Fruit fly (Drosophila melanogaster) whole organism, embryonic: Measurements from ENCODE around the gene CG33090.

Experiments
- Adf1 ChIP-seq: fragments of 200-800 bp; sonication (Bioruptor generic); IDR thresholded peaks from 2 replicates; pipeline ENCODE4 v1.3.6; 2022; ENCODE audit warnings: missing biosample characterization, missing genetic modification characterization
- BEAF-32 ChIP-seq: fragments of 200-800 bp; sonication (Bioruptor generic); optimal IDR thresholded peaks from 3 replicates; lab custom pipeline; 2017; ENCODE audit warnings: missing biosample characterization, missing genetic modification characterization, mild to moderate bottlenecking, moderate library complexity, missing genetic modification reagents
- Bgb ChIP-seq: fragments of 200-800 bp; sonication (Bioruptor generic); IDR thresholded peaks from 2 replicates; pipeline ENCODE4 v1.3.6; 2022; ENCODE audit warnings: missing biosample characterization, missing genetic modification characterization; ENCODE audit not compliant: partially characterized antibody
- CG1024 ChIP-seq: fragments of 200-800 bp; sonication (Bioruptor generic); IDR thresholded peaks from 2 replicates; pipeline ENCODE4 v1.3.6; 2022; ENCODE audit warnings: missing biosample characterization, missing genetic modification characterization
- CG10462 ChIP-seq: fragments of 200-800 bp; sonication (Bioruptor generic); optimal IDR thresholded peaks from 2 replicates; lab custom pipeline; 2016; ENCODE audit warnings: missing biosample characterization, missing genetic modification characterization
- CG10979 ChIP-seq: fragments of 200-800 bp; sonication (Bioruptor generic); optimal IDR thresholded peaks from 2 replicates; lab custom pipeline; 2018; ENCODE audit warnings: missing biosample characterization, mild to moderate bottlenecking, missing genetic modification characterization, moderate library complexity
- CG11696 ChIP-seq: fragments of 200-800 bp; sonication (Bioruptor generic); IDR thresholded peaks from 2 replicates; pipeline ENCODE4 v1.3.6; 2022; ENCODE audit warnings: missing biosample characterization, missing genetic modification characterization
- CG12299 ChIP-seq: fragments of 200-800 bp; sonication (Bioruptor generic); optimal IDR thresholded peaks from 2 replicates; lab custom pipeline; 2018; ENCODE audit warnings: missing biosample characterization, mild to moderate bottlenecking, missing genetic modification characterization
- CG1233 ChIP-seq: fragments of 200-800 bp; sonication (Bioruptor generic); optimal IDR thresholded peaks from 4 replicates; lab custom pipeline; 2018; ENCODE audit warnings: missing biosample characterization, mild to moderate bottlenecking, missing genetic modification characterization
- CG13775 ChIP-seq: fragments of 200-800 bp; sonication (Bioruptor generic); optimal IDR thresholded peaks from 3 replicates; lab custom pipeline; 2017; ENCODE audit warnings: missing biosample characterization, mild to moderate bottlenecking, missing genetic modification characterization
- CG14965 ChIP-seq: fragments of 200-800 bp; sonication (Bioruptor generic); optimal IDR thresholded peaks from 2 replicates; lab custom pipeline; 2016; ENCODE audit warnings: missing biosample characterization, missing genetic modification characterization, borderline replicate concordance
- CG1647 ChIP-seq: fragments of 200-800 bp; sonication (Bioruptor generic); optimal IDR thresholded peaks from 3 replicates; lab custom pipeline; 2016; ENCODE audit warnings: missing biosample characterization, missing genetic modification characterization
- CG17359 ChIP-seq: fragments of 200-800 bp; sonication (Bioruptor generic); optimal IDR thresholded peaks from 3 replicates; lab custom pipeline; 2018; ENCODE audit warnings: missing biosample characterization, mild to moderate bottlenecking, missing genetic modification characterization, moderate library complexity
- CG17568 ChIP-seq: fragments of 200-800 bp; sonication (Bioruptor generic); optimal IDR thresholded peaks from 2 replicates; lab custom pipeline; 2018; ENCODE audit warnings: missing biosample characterization, mild to moderate bottlenecking, missing genetic modification characterization, moderate library complexity
- CG2199 ChIP-seq: fragments of 200-800 bp; sonication (Bioruptor generic); IDR thresholded peaks from 3 replicates; pipeline ENCODE4 v1.3.6; 2022; ENCODE audit warnings: missing biosample characterization, missing genetic modification characterization
- CG34422 ChIP-seq: fragments of 200-800 bp; sonication (Bioruptor generic); IDR thresholded peaks from 3 replicates; pipeline ENCODE4 v1.3.6; 2022; ENCODE audit warnings: missing biosample characterization, missing genetic modification characterization
- CG3726 ChIP-seq: fragments of 200-800 bp; sonication (Bioruptor generic); IDR thresholded peaks from 3 replicates; pipeline ENCODE4, ENCODE4 v1.3.6; 2022; ENCODE audit warnings: missing biosample characterization, missing genetic modification characterization
- CG4328 ChIP-seq: fragments of 200-800 bp; sonication (Bioruptor generic); optimal IDR thresholded peaks from 3 replicates; lab custom pipeline; 2017; ENCODE audit warnings: missing biosample characterization, missing genetic modification reagents, missing genetic modification characterization
- CG4404 ChIP-seq: fragments of 200-800 bp; sonication (Bioruptor generic); IDR thresholded peaks from 2 replicates; pipeline ENCODE4 v1.3.6; 2022; ENCODE audit warnings: missing biosample characterization, missing genetic modification characterization
- CG4424 ChIP-seq: fragments of 200-800 bp; sonication (Bioruptor generic); optimal IDR thresholded peaks from 3 replicates; lab custom pipeline; 2016; ENCODE audit warnings: missing biosample characterization, missing genetic modification characterization
- CG4854 ChIP-seq: fragments of 200-800 bp; sonication (Bioruptor generic); optimal IDR thresholded peaks from 2 replicates; lab custom pipeline; 2016; ENCODE audit warnings: missing biosample characterization, missing genetic modification characterization, inconsistent platforms
- CG6791 ChIP-seq: fragments of 200-800 bp; sonication (Bioruptor generic); IDR thresholded peaks from 3 replicates; pipeline ENCODE4 v1.3.6; 2022; ENCODE audit warnings: missing biosample characterization, missing genetic modification characterization; ENCODE audit not compliant: partially characterized antibody
- CG8281 ChIP-seq: fragments of 200-800 bp; sonication (Bioruptor generic); optimal IDR thresholded peaks from 2 replicates; lab custom pipeline; 2018; ENCODE audit warnings: missing biosample characterization, mild to moderate bottlenecking, missing genetic modification characterization, moderate library complexity
- HmgD ChIP-seq: fragments of 200-800 bp; sonication (Bioruptor generic); optimal IDR thresholded peaks from 3 replicates; lab custom pipeline; 2016; ENCODE audit warnings: missing biosample characterization, missing genetic modification characterization
- Hr39 ChIP-seq: fragments of >200 bp; optimal IDR thresholded peaks from 2 replicates; lab custom pipeline; 2017
- Lhr ChIP-seq: fragments of 200-800 bp; sonication (Bioruptor generic); optimal IDR thresholded peaks from 3 replicates; lab custom pipeline; 2017; ENCODE audit warnings: mild to moderate bottlenecking, missing biosample characterization, missing genetic modification reagents, missing genetic modification characterization
- MESR4 ChIP-seq: fragments of 200-800 bp; sonication (Bioruptor generic); optimal IDR thresholded peaks from 2 replicates; lab custom pipeline; 2018; ENCODE audit warnings: missing biosample characterization, mild to moderate bottlenecking, missing genetic modification characterization, moderate library complexity
- MTF-1 ChIP-seq: fragments of 200-800 bp; sonication (Bioruptor generic); optimal IDR thresholded peaks from 2 replicates; lab custom pipeline; 2018; ENCODE audit warnings: missing biosample characterization, mild to moderate bottlenecking, missing genetic modification characterization, borderline replicate concordance
- NFAT ChIP-seq: fragments of 200-800 bp; sonication (Bioruptor generic); IDR thresholded peaks from 2 replicates; pipeline ENCODE4 v1.3.6; 2022; ENCODE audit warnings: missing biosample characterization, missing genetic modification characterization
- Nf-YB ChIP-seq: fragments of 200-800 bp; sonication (Bioruptor generic); optimal IDR thresholded peaks from 3 replicates; lab custom pipeline; 2019; ENCODE audit warnings: missing biosample characterization, mild to moderate bottlenecking, missing genetic modification characterization, moderate library complexity
- Pdp1 ChIP-seq, 2 experiments: fragments of 200-800 bp; sonication (Bioruptor generic); optimal IDR thresholded peaks; 3 replicates each; lab custom pipeline; 2016; ENCODE audit warnings: missing biosample characterization in 2 of 2, missing genetic modification characterization in 2 of 2, mild to moderate bottlenecking in 1 of 2, moderate library complexity in 1 of 2
- Six4 ChIP-seq: fragments of 200-800 bp; sonication (Bioruptor generic); optimal IDR thresholded peaks from 2 replicates; lab custom pipeline; 2016; ENCODE audit warnings: missing biosample characterization, missing genetic modification characterization
- abd-A ChIP-seq: fragments of 200-800 bp; sonication (Bioruptor generic); optimal IDR thresholded peaks from 3 replicates; lab custom pipeline; 2019; ENCODE audit warnings: missing biosample characterization, mild to moderate bottlenecking, missing genetic modification characterization, moderate library complexity
- amos ChIP-seq: fragments of 200-800 bp; sonication (Bioruptor generic); IDR thresholded peaks from 2 replicates; pipeline ENCODE4 v1.3.6; 2022; ENCODE audit warnings: missing biosample characterization, missing genetic modification characterization; ENCODE audit not compliant: partially characterized antibody
- danr ChIP-seq: fragments of 200-800 bp; sonication (Bioruptor generic); IDR thresholded peaks from 2 replicates; pipeline ENCODE4 v1.3.6; 2022; ENCODE audit warnings: missing biosample characterization, missing genetic modification characterization
- disco-r ChIP-seq: fragments of 200-800 bp; sonication (Bioruptor generic); optimal IDR thresholded peaks from 2 replicates; lab custom pipeline; 2016; ENCODE audit warnings: missing biosample characterization, missing genetic modification characterization
- emc ChIP-seq: fragments of 200-800 bp; sonication (Bioruptor generic); optimal IDR thresholded peaks from 2 replicates; lab custom pipeline; 2016; ENCODE audit warnings: missing biosample characterization, missing genetic modification characterization
- fd96Cb ChIP-seq: fragments of 200-800 bp; sonication (Bioruptor generic); optimal IDR thresholded peaks from 2 replicates; lab custom pipeline; 2018; ENCODE audit warnings: missing biosample characterization, mild to moderate bottlenecking, missing genetic modification characterization, moderate library complexity
- fru ChIP-seq: fragments of >200 bp; optimal IDR thresholded peaks from 2 replicates; lab custom pipeline; 2017
- ftz-f1 ChIP-seq: fragments of 200-800 bp; sonication (Bioruptor generic); optimal IDR thresholded peaks from 2 replicates; lab custom pipeline; 2016; ENCODE audit warnings: missing biosample characterization, missing genetic modification characterization
- grn ChIP-seq: fragments of 200-800 bp; sonication (Bioruptor generic); optimal IDR thresholded peaks from 3 replicates; lab custom pipeline; 2017; ENCODE audit warnings: missing biosample characterization, missing genetic modification characterization
- insv ChIP-seq, 2 experiments: fragments of 200-800 bp; sonication (Bioruptor generic); optimal IDR thresholded peaks; 3 replicates each; lab custom pipeline; 2016 to 2018; ENCODE audit warnings: missing biosample characterization in 2 of 2, missing genetic modification characterization in 2 of 2
- knrl ChIP-seq: fragments of 200-800 bp; sonication (Bioruptor generic); IDR thresholded peaks from 3 replicates; pipeline ENCODE4 v1.3.6; 2022; ENCODE audit warnings: missing biosample characterization, missing genetic modification characterization; ENCODE audit not compliant: partially characterized antibody
- lab ChIP-seq: fragments of 200-800 bp; sonication (Bioruptor generic); optimal IDR thresholded peaks from 3 replicates; lab custom pipeline; 2017; ENCODE audit warnings: missing biosample characterization, missing genetic modification characterization, mild to moderate bottlenecking, moderate library complexity, missing genetic modification reagents
- org-1 ChIP-seq: fragments of 200-800 bp; sonication (Bioruptor generic); optimal IDR thresholded peaks from 2 replicates; lab custom pipeline; 2017; ENCODE audit warnings: missing biosample characterization, missing genetic modification characterization
- pum ChIP-seq: fragments of 200-800 bp; sonication (Bioruptor generic); optimal IDR thresholded peaks from 2 replicates; lab custom pipeline; 2016; ENCODE audit warnings: missing biosample characterization, missing genetic modification characterization
- schlank ChIP-seq: fragments of 200-800 bp; sonication (Bioruptor generic); optimal IDR thresholded peaks from 2 replicates; lab custom pipeline; 2018; ENCODE audit warnings: missing biosample characterization, mild to moderate bottlenecking, missing genetic modification characterization
- tio ChIP-seq: fragments of 200-800 bp; sonication (Bioruptor generic); optimal IDR thresholded peaks from 2 replicates; lab custom pipeline; 2017; ENCODE audit warnings: missing biosample characterization, missing genetic modification characterization, inconsistent platforms
- wdn ChIP-seq: fragments of 200-800 bp; sonication (Bioruptor generic); IDR thresholded peaks from 2 replicates; pipeline ENCODE4 v1.3.6; 2022; ENCODE audit warnings: missing biosample characterization, missing genetic modification characterization
- z ChIP-seq: fragments of 200-800 bp; sonication (Bioruptor generic); IDR thresholded peaks from 3 replicates; pipeline ENCODE4 v1.3.6; 2022; ENCODE audit warnings: missing biosample characterization, missing genetic modification characterization

Gene CG33090

DNA sequence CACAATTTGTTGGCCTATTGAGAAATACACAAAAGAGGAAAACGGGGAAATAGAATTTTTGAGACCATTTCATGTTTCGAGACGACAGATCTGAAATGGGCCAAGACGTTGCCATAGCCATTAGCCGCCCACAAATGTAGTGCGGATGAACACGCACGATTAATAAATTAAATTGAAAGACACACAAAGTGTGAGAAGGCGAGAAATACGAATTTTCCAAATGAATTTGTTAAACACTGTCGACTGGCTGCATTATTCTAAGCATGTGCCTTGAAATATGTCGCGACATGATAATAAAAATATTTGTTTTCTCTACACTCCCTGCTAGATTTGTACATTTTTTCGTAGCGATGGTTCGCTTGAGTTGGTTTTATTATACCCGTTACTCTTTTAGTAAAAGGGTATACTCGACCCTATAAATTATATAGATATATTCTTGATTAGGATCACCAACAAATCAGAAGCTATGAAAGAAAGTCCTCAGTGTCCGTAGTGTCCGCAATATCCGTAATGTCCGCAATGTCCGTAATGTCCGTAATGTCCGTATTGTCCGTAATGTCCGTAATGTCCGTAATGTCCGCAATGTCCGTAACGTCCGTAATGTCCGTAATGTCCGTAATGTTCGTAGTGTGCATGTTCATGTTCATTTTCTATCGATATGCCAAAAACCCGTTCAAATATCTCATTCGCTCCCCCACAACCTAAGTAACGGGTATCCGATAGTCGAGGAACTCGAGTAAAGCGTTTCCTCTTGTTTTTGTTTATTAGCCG lies 42.7 kb downstream of the CG33090 start (continued):
- TF ChIP-seq amos, result no peak
- TF ChIP-seq CG34422 (GFP tag; lab: Robert Waterston, UW), result no peak
- TF ChIP-seq CG12299, result no peak
- peak; percentile 52 for TF ChIP-seq CG10979
- TF ChIP-seq Six4 (GFP tag; lab: Kevin White, UChicago), result peak; percentile 33
- TF ChIP-seq Adf1 (GFP tag; lab: Robert Waterston, UW), result no peak
- peak; percentile 49 for TF ChIP-seq fd96Cb
- TF ChIP-seq CG13775, result peak; percentile 47
- TF ChIP-seq knrl, result no peak
- peak in 1 of 2 experiments; percentile 21 for TF ChIP-seq Pdp1 (GFP tag; optimal IDR thresholded peaks at IDR 0.05; lab: Kevin White, UChicago)
- TF ChIP-seq CG2199 (GFP tag; lab: Robert Waterston, UW), result no peak
- TF ChIP-seq CG10462, result no peak
- peak; percentile 46 for TF ChIP-seq tio (GFP tag; lab: Kevin White, UChicago)
- TF ChIP-seq CG17359 (tag; lab: Kevin White, UChicago), result peak; percentile 22
- no peak for TF ChIP-seq wdn (GFP tag; lab: Robert Waterston, UW)
- TF ChIP-seq abd-A, result peak; percentile 9
- 0 out of 2 replicates have a peak, but pooled peaks have one; percentile 16 for TF ChIP-seq danr (GFP tag; lab: Robert Waterston, UW)
- no peak for TF ChIP-seq Nf-YB
- no peak for TF ChIP-seq CG4854 (GFP tag; lab: Kevin White, UChicago)
- peak; percentile 69 for TF ChIP-seq CG4328
- TF ChIP-seq CG1647 (GFP tag; lab: Kevin White, UChicago), result no peak
- TF ChIP-seq grn, result no peak
- TF ChIP-seq ftz-f1 (GFP tag; lab: Kevin White, UChicago), result no peak
- no peak for TF ChIP-seq pum (GFP tag; lab: Kevin White, UChicago)
- no peak for TF ChIP-seq insv (GFP tag; optimal IDR thresholded peaks at IDR 0.05; lab: Kevin White, UChicago)
- TF ChIP-seq Lhr (GFP tag; lab: Kevin White, UChicago), result no peak
- no peak for TF ChIP-seq fru
- TF ChIP-seq CG8281 (tag; lab: Kevin White, UChicago), result peak; percentile 6
- no peak for TF ChIP-seq CG14965 (GFP tag; lab: Kevin White, UChicago)
- TF ChIP-seq z, result no peak
- no peak for TF ChIP-seq BEAF-32 (GFP tag; lab: Kevin White, UChicago)
- TF ChIP-seq Bgb (GFP tag; lab: Robert Waterston, UW), result peak; percentile 40; the same call in 1 of the 2 replicates
- TF ChIP-seq NFAT, result no peak
- TF ChIP-seq CG3726, result no peak
- no peak for TF ChIP-seq Hr39 (lab: Kevin White, UChicago)
- TF ChIP-seq CG11696, result no peak
- no peak for TF ChIP-seq CG4404
- TF ChIP-seq MTF-1, result no peak
- no peak for TF ChIP-seq CG17568 (GFP tag; lab: Kevin White, UChicago)
- TF ChIP-seq HmgD (GFP tag; lab: Kevin White, UChicago), result no peak
- peak; percentile 6 for TF ChIP-seq lab (GFP tag; lab: Kevin White, UChicago)
- TF ChIP-seq CG6791 (GFP tag; lab: Robert Waterston, UW), result no peak
- peak; percentile 59 for TF ChIP-seq CG4424 (GFP tag; lab: Kevin White, UChicago)
- TF ChIP-seq disco-r (GFP tag; lab: Kevin White, UChicago), result no peak
- TF ChIP-seq CG1024, result no peak
- TF ChIP-seq org-1 (GFP tag; lab: Kevin White, UChicago), result peak; percentile 6
- no peak for TF ChIP-seq emc (GFP tag; lab: Kevin White, UChicago)
- TF ChIP-seq CG1233, result peak; percentile 23
- TF ChIP-seq MESR4, result no peak
- TF ChIP-seq schlank, result no peak
